Worm (Caenorhabditis elegans): ENCODE results near the gene grsp-1.

grsp-1 gene

ce11 chrV:19611675-19612345 is 2.5 kb downstream of the grsp-1 start (continued):
- TF ChIP-seq ceh-16 (tag; optimal IDR thresholded peaks at IDR 0.05) (no peak), nhr-25 (tag; optimal IDR thresholded peaks at IDR 0.05) (no peak), fkh-2 (tag; optimal IDR thresholded peaks at IDR 0.05) (no peak), nhr-12 (tag; optimal IDR thresholded peaks at IDR 0.05) (no peak), nhr-76 (tag; optimal IDR thresholded peaks at IDR 0.05) (no peak), nhr-77 (tag; optimal IDR thresholded peaks at IDR 0.05) (no peak), lsy-12 (tag; optimal IDR thresholded peaks at IDR 0.05) (no peak)

DNA sequence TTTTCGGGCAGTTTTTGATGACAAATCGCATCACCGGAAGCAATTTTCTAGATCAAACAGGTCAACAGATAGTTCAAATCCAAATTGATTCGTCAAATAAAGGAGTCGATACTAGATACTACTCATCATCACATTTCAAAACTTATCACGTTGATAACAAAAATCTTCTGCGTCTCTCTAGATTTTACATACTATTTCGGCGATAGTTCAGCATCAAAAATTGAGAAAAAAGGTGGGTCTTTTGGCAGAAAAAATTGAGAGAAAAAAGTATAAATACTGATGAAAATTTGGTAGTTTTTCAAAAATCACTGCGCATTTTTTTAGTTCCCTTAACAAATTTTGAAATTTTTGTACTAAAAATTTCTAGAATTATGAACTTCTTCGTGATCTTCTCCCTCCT is 3.9 kb downstream of the grsp-1 start, which contains the start of gene nlp-26:
nlp-26 (plus strand) TSS at position 301 of the 400 bp plus-strand sequence.
- peak; percentile 13 for TF ChIP-seq nhr-43 (tag; optimal IDR thresholded peaks at IDR 0.05; ENCODE audit: poor library complexity, severe bottlenecking)
- TF ChIP-seq egl-5 (tag; optimal IDR thresholded peaks at IDR 0.05), result no peak

- no peak for TF ChIP-seq nhr-12 (tag; optimal IDR thresholded peaks at IDR 0.05)
- no peak for TF ChIP-seq aly-2 (tag; optimal IDR thresholded peaks at IDR 0.05)
- TF ChIP-seq ama-1 (optimal IDR thresholded peaks at IDR 0.05), result no peak
- no peak for TF ChIP-seq mdl-1 (tag; optimal IDR thresholded peaks at IDR 0.05)
- TF ChIP-seq elt-3 (tag; optimal IDR thresholded peaks at IDR 0.05), result no peak
- no peak for TF ChIP-seq unc-39 (tag; optimal IDR thresholded peaks at IDR 0.05)
- no peak for TF ChIP-seq fos-1 (tag; optimal IDR thresholded peaks at IDR 0.05)
- no peak for TF ChIP-seq fkh-10 (GFP tag; optimal IDR thresholded peaks at IDR 0.05)
- TF ChIP-seq nfya-1 (tag; optimal IDR thresholded peaks at IDR 0.05; ENCODE audit: insufficient read depth), result peak; percentile 52
- peak; percentile 34 for TF ChIP-seq egl-5 (tag; optimal IDR thresholded peaks at IDR 0.05)
- TF ChIP-seq pqm-1 (tag; optimal IDR thresholded peaks at IDR 0.05), result no peak
- no peak for TF ChIP-seq nhr-43 (tag; optimal IDR thresholded peaks at IDR 0.05; ENCODE audit: poor library complexity, severe bottlenecking)
- peak; percentile 0 for TF ChIP-seq lin-39 (tag; optimal IDR thresholded peaks at IDR 0.05)
- no peak for TF ChIP-seq egl-27 (tag; optimal IDR thresholded peaks at IDR 0.05)
- TF ChIP-seq ztf-4 (tag; optimal IDR thresholded peaks at IDR 0.05), result no peak
- TF ChIP-seq pha-4 (tag; optimal IDR thresholded peaks at IDR 0.05), result peak; percentile 35
- TF ChIP-seq nhr-28 (tag; optimal IDR thresholded peaks at IDR 0.05), result no peak
- TF ChIP-seq ceh-82 (tag; optimal IDR thresholded peaks at IDR 0.05), result no peak
- no peak for TF ChIP-seq nhr-25 (tag; optimal IDR thresholded peaks at IDR 0.05)
- no peak for TF ChIP-seq lin-15B (tag; optimal IDR thresholded peaks at IDR 0.05)
- TF ChIP-seq hmg-11 (tag; optimal IDR thresholded peaks at IDR 0.05), result peak; percentile 62
- TF ChIP-seq ceh-16 (tag; optimal IDR thresholded peaks at IDR 0.05), result no peak
- TF ChIP-seq jun-1 (tag; optimal IDR thresholded peaks at IDR 0.05), result no peak
- TF ChIP-seq ceh-9 (tag; optimal IDR thresholded peaks at IDR 0.05), result no peak
Observed at ce11 chrV:19620098-19620497, 10.8 kb downstream of the grsp-1 start.

DNA sequence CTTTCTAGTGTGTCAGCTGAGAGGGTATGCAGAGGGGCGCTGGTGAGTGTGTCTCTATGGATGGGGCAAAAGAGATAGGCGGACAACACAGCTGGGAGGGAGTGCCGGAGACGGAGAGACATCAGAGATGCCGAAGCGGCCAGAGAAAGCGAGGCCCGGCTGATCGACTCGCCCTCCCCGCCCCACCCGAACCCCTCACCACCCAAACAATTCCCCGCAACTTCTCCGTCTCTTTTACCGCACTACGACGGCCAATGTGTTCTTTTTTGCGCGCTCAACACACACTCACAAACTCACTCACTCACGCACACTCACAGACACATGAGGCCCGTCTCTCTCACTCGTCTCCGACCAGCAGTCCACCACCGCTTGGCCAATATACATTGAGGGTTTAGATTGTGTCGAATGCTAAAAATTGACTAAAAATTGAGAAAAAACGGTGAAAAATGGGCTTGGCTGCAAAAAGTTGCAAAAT is 13.2 kb downstream of the grsp-1 start, which contains the start of gene Y43F8C.3:
Y43F8C.3 (minus strand) TSS at position 187 of the 475 bp plus-strand sequence.
- TF ChIP-seq elt-2 (tag; optimal IDR thresholded peaks at IDR 0.05), result peak; percentile 62
- peak; percentile 23 for TF ChIP-seq nhr-11 (tag; optimal IDR thresholded peaks at IDR 0.05)
- peak; percentile 66 for TF ChIP-seq egl-5 (tag; optimal IDR thresholded peaks at IDR 0.05)
- TF ChIP-seq pha-4 (tag; optimal IDR thresholded peaks at IDR 0.05), result peak; percentile 76
- TF ChIP-seq jun-1 (tag; optimal IDR thresholded peaks at IDR 0.05), result peak; percentile 69
- TF ChIP-seq fkh-10 (GFP tag; optimal IDR thresholded peaks at IDR 0.05), result peak; percentile 53
- TF ChIP-seq nhr-25 (tag; optimal IDR thresholded peaks at IDR 0.05), result peak; percentile 20
- no peak for TF ChIP-seq pqm-1 (tag; optimal IDR thresholded peaks at IDR 0.05)
- peak; percentile 36 for TF ChIP-seq lin-15B (tag; optimal IDR thresholded peaks at IDR 0.05)
- peak; percentile 11 for TF ChIP-seq lsy-12 (tag; optimal IDR thresholded peaks at IDR 0.05)
- TF ChIP-seq unc-62 (GFP tag; optimal IDR thresholded peaks at IDR 0.05), result peak; percentile 35
- peak; percentile 92 for TF ChIP-seq hmg-11 (tag; optimal IDR thresholded peaks at IDR 0.05)
- TF ChIP-seq ztf-4 (tag; optimal IDR thresholded peaks at IDR 0.05), result no peak
- peak; percentile 37 for TF ChIP-seq skn-1 (tag; optimal IDR thresholded peaks at IDR 0.05)
- no peak for TF ChIP-seq ceh-9 (tag; optimal IDR thresholded peaks at IDR 0.05)
- no peak for TF ChIP-seq nhr-237 (tag; optimal IDR thresholded peaks at IDR 0.05)
- peak; percentile 3 for TF ChIP-seq snpc-4 (tag; optimal IDR thresholded peaks at IDR 0.05)
- peak; percentile 48 for TF ChIP-seq nhr-23 (tag; optimal IDR thresholded peaks at IDR 0.05)
- TF ChIP-seq nfya-1 (tag; optimal IDR thresholded peaks at IDR 0.05; ENCODE audit: insufficient read depth), result peak; percentile 86
- peak; percentile 89 for TF ChIP-seq lin-39 (tag; optimal IDR thresholded peaks at IDR 0.05)
- peak; percentile 51 for TF ChIP-seq ama-1 (optimal IDR thresholded peaks at IDR 0.05)
